Fruit fly (Drosophila melanogaster) whole organism, embryonic: ENCODE data around the gene CG14439.
A peak's percentile ranks its signal among the peaks of the same experiment; 100 is the strongest.

ENCODE experiments used
- B-H1 ChIP-seq: fragments of 200-800 bp; sonication (Bioruptor generic); IDR thresholded peaks from 3 replicates; pipeline ENCODE4 v1.3.6; 2022; ENCODE audit warnings: missing biosample characterization, missing genetic modification characterization
- Bteb2 ChIP-seq: fragments of 200-800 bp; sonication (Bioruptor generic); optimal IDR thresholded peaks from 2 replicates; lab custom pipeline; 2016; ENCODE audit warnings: missing biosample characterization, missing genetic modification characterization
- CG10462 ChIP-seq: fragments of 200-800 bp; sonication (Bioruptor generic); optimal IDR thresholded peaks from 2 replicates; lab custom pipeline; 2016; ENCODE audit warnings: missing biosample characterization, missing genetic modification characterization
- CG12299 ChIP-seq: fragments of 200-800 bp; sonication (Bioruptor generic); optimal IDR thresholded peaks from 2 replicates; lab custom pipeline; 2018; ENCODE audit warnings: missing biosample characterization, mild to moderate bottlenecking, missing genetic modification characterization
- CG14860 ChIP-seq: fragments of 200-800 bp; sonication (Bioruptor generic); IDR thresholded peaks from 3 replicates; pipeline ENCODE4 v1.3.6; 2022; ENCODE audit warnings: missing biosample characterization, missing genetic modification characterization; ENCODE audit not compliant: partially characterized antibody
- CG16813 ChIP-seq: fragments of 200-800 bp; sonication (Bioruptor generic); IDR thresholded peaks from 3 replicates; pipeline ENCODE4 v1.3.6; 2022; ENCODE audit warnings: missing biosample characterization, missing genetic modification characterization; ENCODE audit not compliant: partially characterized antibody
- CG17186 ChIP-seq: fragments of 200-800 bp; sonication (Bioruptor generic); optimal IDR thresholded peaks from 3 replicates; lab custom pipeline; 2017; ENCODE audit warnings: missing biosample characterization, missing genetic modification reagents, missing genetic modification characterization
- CG17361 ChIP-seq: fragments of 200-800 bp; sonication (Bioruptor generic); IDR thresholded peaks from 3 replicates; pipeline ENCODE4 v1.3.6; 2022; ENCODE audit warnings: missing biosample characterization, missing genetic modification characterization
- CG1792 ChIP-seq: fragments of 200-800 bp; sonication (Bioruptor generic); optimal IDR thresholded peaks from 2 replicates; lab custom pipeline; 2016; ENCODE audit warnings: missing biosample characterization, missing genetic modification characterization
- CG18011 ChIP-seq: fragments of 200-800 bp; sonication (Bioruptor generic); optimal IDR thresholded peaks from 2 replicates; lab custom pipeline; 2017; ENCODE audit warnings: missing biosample characterization, missing genetic modification characterization, mild to moderate bottlenecking, moderate library complexity, missing genotype
- CG18262 ChIP-seq: fragments of 200-800 bp; optimal IDR thresholded peaks from 3 replicates; lab custom pipeline; 2019; ENCODE audit warnings: missing biosample characterization, mild to moderate bottlenecking, missing genetic modification characterization, moderate library complexity
- CG2116 ChIP-seq: fragments of 200-800 bp; sonication (Bioruptor generic); optimal IDR thresholded peaks from 3 replicates; lab custom pipeline; 2018; ENCODE audit warnings: missing biosample characterization, mild to moderate bottlenecking, missing genetic modification characterization
- CG30403 ChIP-seq: fragments of 200-800 bp; sonication (Bioruptor generic); optimal IDR thresholded peaks from 3 replicates; lab custom pipeline; 2016; ENCODE audit warnings: missing biosample characterization, missing genetic modification characterization
- CG3065 ChIP-seq: fragments of 200-800 bp; sonication (Bioruptor generic); optimal IDR thresholded peaks from 2 replicates; lab custom pipeline; 2016; ENCODE audit warnings: missing biosample characterization, missing genetic modification characterization
- CG34376 ChIP-seq: fragments of 200-800 bp; sonication (Bioruptor generic); optimal IDR thresholded peaks from 2 replicates; lab custom pipeline; 2018; ENCODE audit warnings: missing biosample characterization, mild to moderate bottlenecking, missing genetic modification characterization
- CG3726 ChIP-seq: fragments of 200-800 bp; sonication (Bioruptor generic); IDR thresholded peaks from 3 replicates; pipeline ENCODE4, ENCODE4 v1.3.6; 2022; ENCODE audit warnings: missing biosample characterization, missing genetic modification characterization
- CG4360 ChIP-seq: fragments of 200-800 bp; sonication (Bioruptor generic); IDR thresholded peaks from 2 replicates; pipeline ENCODE4 v1.3.6; 2022; ENCODE audit warnings: missing biosample characterization, missing genetic modification characterization
- CG4424 ChIP-seq: fragments of 200-800 bp; sonication (Bioruptor generic); optimal IDR thresholded peaks from 3 replicates; lab custom pipeline; 2016; ENCODE audit warnings: missing biosample characterization, missing genetic modification characterization
- CG7357 ChIP-seq: fragments of 200-800 bp; sonication (Bioruptor generic); IDR thresholded peaks from 3 replicates; pipeline ENCODE4 v1.3.6; 2022; ENCODE audit warnings: missing biosample characterization, missing genetic modification characterization
- CG7556 ChIP-seq: fragments of 200-800 bp; sonication (Bioruptor generic); optimal IDR thresholded peaks from 2 replicates; lab custom pipeline; 2017; ENCODE audit warnings: missing biosample characterization, mild to moderate bottlenecking, missing genetic modification characterization
- CG8281 ChIP-seq: fragments of 200-800 bp; sonication (Bioruptor generic); optimal IDR thresholded peaks from 2 replicates; lab custom pipeline; 2018; ENCODE audit warnings: missing biosample characterization, mild to moderate bottlenecking, missing genetic modification characterization, moderate library complexity
- Lpt ChIP-seq: fragments of >200 bp; optimal IDR thresholded peaks from 2 replicates; lab custom pipeline; 2018; ENCODE audit warnings: missing biosample characterization, missing genetic modification characterization
- Max ChIP-seq: fragments of 200-800 bp; sonication (Bioruptor generic); optimal IDR thresholded peaks from 2 replicates; lab custom pipeline; 2016; ENCODE audit warnings: missing biosample characterization, mild to moderate bottlenecking, missing genetic modification characterization
- Med ChIP-seq: fragments of 200-800 bp; sonication (Bioruptor generic); peaks from one replicate; lab custom pipeline; 2016; ENCODE audit warnings: missing biosample characterization, missing genetic modification characterization, mild to moderate bottlenecking, inconsistent platforms, moderate library complexity
- Mrtf ChIP-seq: fragments of 200-800 bp; sonication (Bioruptor generic); IDR thresholded peaks from 3 replicates; pipeline ENCODE4 v1.3.6; 2022; ENCODE audit warnings: missing biosample characterization, missing genetic modification characterization
- Neu2 ChIP-seq: fragments of 200-800 bp; sonication (Bioruptor generic); optimal IDR thresholded peaks from 3 replicates; lab custom pipeline; 2016; ENCODE audit warnings: missing biosample characterization, missing genetic modification characterization, borderline replicate concordance
- Pdp1 ChIP-seq, 2 experiments: fragments of 200-800 bp; sonication (Bioruptor generic); optimal IDR thresholded peaks; 3 replicates each; lab custom pipeline; 2016; ENCODE audit warnings: missing biosample characterization in 2 of 2, missing genetic modification characterization in 2 of 2, mild to moderate bottlenecking in 1 of 2, moderate library complexity in 1 of 2
- Rfx ChIP-seq: fragments of 200-800 bp; sonication (Bioruptor generic); IDR thresholded peaks from 2 replicates; pipeline ENCODE4 v1.3.6; 2022; ENCODE audit warnings: missing biosample characterization, missing genetic modification characterization
- Six4 ChIP-seq: fragments of 200-800 bp; sonication (Bioruptor generic); optimal IDR thresholded peaks from 2 replicates; lab custom pipeline; 2016; ENCODE audit warnings: missing biosample characterization, missing genetic modification characterization
- Sox100B ChIP-seq: fragments of 200-800 bp; sonication (Bioruptor generic); optimal IDR thresholded peaks from 3 replicates; lab custom pipeline; 2018; ENCODE audit warnings: missing biosample characterization, mild to moderate bottlenecking, missing genetic modification characterization
- Xbp1 ChIP-seq: fragments of 200-800 bp; sonication (Bioruptor generic); optimal IDR thresholded peaks from 3 replicates; lab custom pipeline; 2016; ENCODE audit warnings: missing biosample characterization, mild to moderate bottlenecking, missing genetic modification characterization
- ab ChIP-seq: fragments of 200-800 bp; sonication (Bioruptor generic); optimal IDR thresholded peaks from 2 replicates; lab custom pipeline; 2016; ENCODE audit warnings: missing biosample characterization, missing genetic modification characterization
- ara ChIP-seq: fragments of 200-800 bp; sonication (Bioruptor generic); IDR thresholded peaks from 2 replicates; pipeline ENCODE4 v1.3.6; 2022; ENCODE audit warnings: missing biosample characterization, missing genetic modification characterization
- cas ChIP-seq: fragments of 200-800 bp; sonication (Bioruptor generic); IDR thresholded peaks from 2 replicates; pipeline ENCODE4 v1.3.6; 2022; ENCODE audit warnings: missing biosample characterization, missing genetic modification characterization
- en ChIP-seq: fragments of 200-800 bp; sonication (Bioruptor generic); optimal IDR thresholded peaks from 2 replicates; lab custom pipeline; 2016; ENCODE audit warnings: missing biosample characterization, missing genetic modification characterization
- fd96Cb ChIP-seq: fragments of 200-800 bp; sonication (Bioruptor generic); optimal IDR thresholded peaks from 2 replicates; lab custom pipeline; 2018; ENCODE audit warnings: missing biosample characterization, mild to moderate bottlenecking, missing genetic modification characterization, moderate library complexity
- ftz-f1 ChIP-seq: fragments of 200-800 bp; sonication (Bioruptor generic); optimal IDR thresholded peaks from 2 replicates; lab custom pipeline; 2016; ENCODE audit warnings: missing biosample characterization, missing genetic modification characterization
- gem ChIP-seq: fragments of 200-800 bp; sonication (Bioruptor generic); optimal IDR thresholded peaks from 2 replicates; lab custom pipeline; 2019; ENCODE audit warnings: missing biosample characterization, mild to moderate bottlenecking, missing genetic modification characterization, moderate library complexity
- lola ChIP-seq, 3 experiments: fragments of >200 bp in 2 of 3; fragments of 200-800 bp in 1 of 3; sonication (Bioruptor generic) in 1 of 3; optimal IDR thresholded peaks; 2 replicates each; lab custom pipeline; 2017 to 2019; ENCODE audit warnings: missing biosample characterization in 3 of 3, missing genetic modification characterization in 3 of 3, mild to moderate bottlenecking in 1 of 3, moderate library complexity in 1 of 3
- mld ChIP-seq: fragments of 200-800 bp; sonication (Bioruptor generic); IDR thresholded peaks from 3 replicates; pipeline ENCODE4 v1.3.6; 2022; ENCODE audit warnings: missing biosample characterization, missing genetic modification characterization; ENCODE audit not compliant: partially characterized antibody
- nerfin-1 ChIP-seq: fragments of 200-800 bp; sonication (Bioruptor generic); optimal IDR thresholded peaks from 3 replicates; lab custom pipeline; 2019; ENCODE audit warnings: missing biosample characterization, mild to moderate bottlenecking, missing genetic modification characterization, moderate library complexity
- phol ChIP-seq: fragments of 200-800 bp; sonication (Bioruptor generic); optimal IDR thresholded peaks from 3 replicates; lab custom pipeline; 2018; ENCODE audit warnings: missing biosample characterization, mild to moderate bottlenecking, missing genetic modification characterization, moderate library complexity
- pnt ChIP-seq: fragments of 200-800 bp; sonication (Bioruptor generic); optimal IDR thresholded peaks from 3 replicates; lab custom pipeline; 2016; ENCODE audit warnings: missing biosample characterization, missing genetic modification characterization
- pzg ChIP-seq: fragments of 200-800 bp; sonication (Bioruptor generic); optimal IDR thresholded peaks from 3 replicates; lab custom pipeline; 2018; ENCODE audit warnings: missing biosample characterization, mild to moderate bottlenecking, missing genetic modification characterization, moderate library complexity
- ranshi ChIP-seq: fragments of 200-800 bp; sonication (Bioruptor generic); IDR thresholded peaks from 2 replicates; pipeline ENCODE4 v1.3.6; 2022; ENCODE audit warnings: missing biosample characterization, missing genetic modification characterization
- tin ChIP-seq: fragments of 200-800 bp; sonication (Bioruptor generic); optimal IDR thresholded peaks from 3 replicates; lab custom pipeline; 2016; ENCODE audit warnings: missing biosample characterization, missing genetic modification characterization
- tll ChIP-seq, 2 experiments: fragments of 200-800 bp in 1 of 2; fragments of >200 bp in 1 of 2; sonication (Bioruptor generic) in 1 of 2; optimal IDR thresholded peaks; 2 replicates each; lab custom pipeline; 2017 to 2019; ENCODE audit warnings: missing biosample characterization in 2 of 2, missing genetic modification characterization in 2 of 2, mild to moderate bottlenecking in 1 of 2, moderate library complexity in 1 of 2
- tna ChIP-seq: fragments of 200-800 bp; sonication (Bioruptor generic); IDR thresholded peaks from 2 replicates; pipeline ENCODE4 v1.3.6; 2022; ENCODE audit warnings: missing biosample characterization, missing genetic modification characterization; ENCODE audit not compliant: partially characterized antibody
- trem ChIP-seq: fragments of 200-800 bp; optimal IDR thresholded peaks from 3 replicates; lab custom pipeline; 2019; ENCODE audit warnings: missing biosample characterization, mild to moderate bottlenecking, missing genetic modification characterization, moderate library complexity
- zen2 ChIP-seq: fragments of 200-800 bp; sonication (Bioruptor generic); IDR thresholded peaks from 3 replicates; pipeline ENCODE4 v1.3.6; 2022; ENCODE audit warnings: missing biosample characterization, missing genetic modification characterization; ENCODE audit not compliant: partially characterized antibody

Gene CG14439

DNA sequence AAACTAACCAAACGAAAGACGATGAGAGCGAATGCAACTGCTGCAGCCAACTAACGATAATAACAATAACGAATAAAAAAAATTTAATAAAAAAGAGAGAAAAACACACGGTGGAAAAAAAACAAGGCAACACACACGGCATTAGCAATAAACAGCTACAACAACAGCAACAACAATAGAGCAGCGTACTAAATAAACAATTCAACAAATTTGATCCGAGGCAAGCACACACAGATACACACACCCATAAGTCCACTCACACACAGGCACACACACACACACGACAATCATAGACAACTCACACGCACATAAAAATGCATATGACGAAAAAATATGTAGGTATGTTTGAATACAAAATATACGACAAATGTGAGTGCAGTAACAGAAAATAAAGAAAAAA lies 44.8 kb upstream of the CG14439 start (continued):
- TF ChIP-seq ab (GFP tag; lab: Kevin White, UChicago) (no peak), zen2 (no peak), pzg (GFP tag; lab: Kevin White, UChicago) (no peak), Six4 (GFP tag; lab: Kevin White, UChicago) (no peak), cas (GFP tag; lab: Robert Waterston, UW) (no peak), tin (GFP tag; lab: Kevin White, UChicago) (no peak), Med (no peak), CG16813 (GFP tag; lab: Robert Waterston, UW) (no peak), Rfx (no peak), CG30403 (GFP tag; lab: Kevin White, UChicago) (no peak)

DNA sequence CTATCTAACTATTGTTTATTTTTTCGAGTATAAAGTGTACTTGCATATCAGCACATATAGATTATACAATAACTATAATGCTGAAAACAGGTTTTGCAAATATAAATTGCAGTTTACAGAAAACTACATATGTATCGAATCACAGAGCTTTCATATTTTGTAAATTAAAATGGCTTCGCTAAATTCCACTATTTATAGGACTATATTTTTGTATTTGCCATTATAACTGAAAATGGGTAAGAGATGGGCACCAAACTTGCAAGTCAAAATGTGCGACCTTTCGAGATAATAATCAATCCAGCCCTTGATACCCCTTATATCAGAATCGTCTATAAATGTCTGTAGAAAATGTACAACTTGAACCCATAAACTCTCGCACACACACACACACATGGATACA lies 44.1 kb upstream of the CG14439 start:
- peak; percentile 18 for TF ChIP-seq gem (tag; lab: Kevin White, UChicago)
- TF ChIP-seq CG18011 (GFP tag; lab: Kevin White, UChicago), result no peak
- no peak for TF ChIP-seq Mrtf (GFP tag; lab: Robert Waterston, UW)
- no peak for TF ChIP-seq CG4424 (GFP tag; lab: Kevin White, UChicago)
- TF ChIP-seq CG14860, result no peak
- TF ChIP-seq CG17361 (GFP tag; lab: Robert Waterston, UW), result peak; percentile 44; the same call in 1 of the 3 replicates
- TF ChIP-seq ranshi (GFP tag; lab: Robert Waterston, UW), result no peak
- TF ChIP-seq Pdp1 (GFP tag; optimal IDR thresholded peaks at IDR 0.05; lab: Kevin White, UChicago), result peak in 1 of 2 experiments; percentile 4
- no peak for TF ChIP-seq Bteb2 (GFP tag; lab: Kevin White, UChicago)
- no peak for TF ChIP-seq ftz-f1
- TF ChIP-seq nerfin-1, result no peak
- no peak for TF ChIP-seq B-H1 (GFP tag; lab: Robert Waterston, UW)
- TF ChIP-seq tna (GFP tag; lab: Robert Waterston, UW), result no peak
- TF ChIP-seq CG18262 (tag; lab: Kevin White, UChicago), result peak; percentile 19
- TF ChIP-seq CG2116, result no peak
- TF ChIP-seq tll (GFP tag; optimal IDR thresholded peaks at IDR 0.05; lab: Kevin White, UChicago), result no peak
- no peak for TF ChIP-seq ara (GFP tag; lab: Robert Waterston, UW)
- TF ChIP-seq lola (GFP tag; optimal IDR thresholded peaks at IDR 0.05; lab: Kevin White, UChicago), result peak in 1 of 3 experiments; percentile 19
- TF ChIP-seq CG4360, result no peak
- no peak for TF ChIP-seq CG8281 (tag; lab: Kevin White, UChicago)
- TF ChIP-seq CG17186, result no peak
- no peak for TF ChIP-seq Neu2 (GFP tag; lab: Kevin White, UChicago)
- no peak for TF ChIP-seq CG34376 (GFP tag; lab: Kevin White, UChicago)
- no peak for TF ChIP-seq CG3065 (GFP tag; lab: Kevin White, UChicago)
- no peak for TF ChIP-seq Xbp1 (GFP tag; lab: Kevin White, UChicago)
- TF ChIP-seq Sox100B (GFP tag; lab: Kevin White, UChicago), result peak; percentile 22
- no peak for TF ChIP-seq Lpt
- TF ChIP-seq CG7357 (GFP tag; lab: Robert Waterston, UW), result no peak
- no peak for TF ChIP-seq en (GFP tag; lab: Kevin White, UChicago)
- TF ChIP-seq CG10462 (GFP tag; lab: Kevin White, UChicago), result no peak
- no peak for TF ChIP-seq mld (GFP tag; lab: Robert Waterston, UW)
- no peak for TF ChIP-seq CG12299 (tag; lab: Kevin White, UChicago)
- TF ChIP-seq phol (tag; lab: Kevin White, UChicago), result peak; percentile 8
- TF ChIP-seq pnt (GFP tag; lab: Kevin White, UChicago), result no peak
- TF ChIP-seq fd96Cb, result peak; percentile 18
- TF ChIP-seq CG1792 (GFP tag; lab: Kevin White, UChicago), result no peak
- no peak for TF ChIP-seq Max
- no peak for TF ChIP-seq trem (tag; lab: Kevin White, UChicago)
- TF ChIP-seq CG7556 (GFP tag; lab: Kevin White, UChicago), result peak; percentile 12
- TF ChIP-seq CG3726 (GFP tag; lab: Robert Waterston, UW), result no peak
